Fruit fly (Drosophila melanogaster) whole organism, embryonic: ENCODE data around the gene SelT.

Source experiments
- Awh ChIP-seq: fragments of 200-800 bp; sonication (Bioruptor generic); IDR thresholded peaks from 2 replicates; pipeline ENCODE4, ENCODE4 v1.3.6; 2022; ENCODE audit warnings: missing biosample characterization, missing genetic modification characterization
- CG10654 ChIP-seq: fragments of 200-800 bp; sonication (Bioruptor generic); optimal IDR thresholded peaks from 2 replicates; lab custom pipeline; 2016; ENCODE audit warnings: missing biosample characterization, missing genetic modification characterization
- CG10979 ChIP-seq: fragments of 200-800 bp; sonication (Bioruptor generic); optimal IDR thresholded peaks from 2 replicates; lab custom pipeline; 2018; ENCODE audit warnings: missing biosample characterization, mild to moderate bottlenecking, missing genetic modification characterization, moderate library complexity
- CG11093 ChIP-seq: fragments of 200-800 bp; sonication (Bioruptor generic); IDR thresholded peaks from 3 replicates; pipeline ENCODE4 v1.3.6; 2022; ENCODE audit warnings: missing biosample characterization, missing genetic modification characterization
- CG11247 ChIP-seq: fragments of 200-800 bp; sonication (Bioruptor generic); IDR thresholded peaks from 2 replicates; pipeline ENCODE4 v1.3.6; 2022; ENCODE audit warnings: missing biosample characterization, missing genetic modification characterization
- CG11695 ChIP-seq: fragments of 200-800 bp; sonication (Bioruptor generic); IDR thresholded peaks from 3 replicates; pipeline ENCODE4 v1.3.6; 2022; ENCODE audit warnings: missing biosample characterization, missing genetic modification characterization
- CG1233 ChIP-seq: fragments of 200-800 bp; sonication (Bioruptor generic); optimal IDR thresholded peaks from 4 replicates; lab custom pipeline; 2018; ENCODE audit warnings: missing biosample characterization, mild to moderate bottlenecking, missing genetic modification characterization
- CG12659 ChIP-seq: fragments of 200-800 bp; sonication (Bioruptor generic); optimal IDR thresholded peaks from 3 replicates; lab custom pipeline; 2017; ENCODE audit warnings: mild to moderate bottlenecking, missing biosample characterization, missing genetic modification reagents, missing genetic modification characterization
- CG16863 ChIP-seq: fragments of 200-800 bp; sonication (Bioruptor generic); optimal IDR thresholded peaks from 3 replicates; lab custom pipeline; 2016; ENCODE audit warnings: missing biosample characterization, missing genetic modification characterization
- CG18011 ChIP-seq: fragments of 200-800 bp; sonication (Bioruptor generic); optimal IDR thresholded peaks from 2 replicates; lab custom pipeline; 2017; ENCODE audit warnings: missing biosample characterization, missing genetic modification characterization, mild to moderate bottlenecking, moderate library complexity, missing genotype
- CG32532 ChIP-seq: fragments of 200-800 bp; sonication (Bioruptor generic); IDR thresholded peaks from 2 replicates; pipeline ENCODE4 v1.3.6; 2022; ENCODE audit warnings: missing biosample characterization, missing genetic modification characterization
- CG3281 ChIP-seq: fragments of 200-800 bp; sonication (Bioruptor generic); optimal IDR thresholded peaks from 3 replicates; lab custom pipeline; 2017; ENCODE audit warnings: missing biosample characterization, mild to moderate bottlenecking, missing genetic modification characterization
- CG4730 ChIP-seq: fragments of 200-800 bp; sonication (Bioruptor generic); IDR thresholded peaks from 2 replicates; pipeline ENCODE4 v1.3.6; 2022; ENCODE audit warnings: missing biosample characterization, missing genetic modification characterization
- CG5180 ChIP-seq: fragments of 200-800 bp; sonication (Bioruptor generic); optimal IDR thresholded peaks from 3 replicates; lab custom pipeline; 2017; ENCODE audit warnings: missing biosample characterization, missing genetic modification characterization, mild to moderate bottlenecking, moderate library complexity, missing genetic modification reagents
- CG5953 ChIP-seq: fragments of 200-800 bp; sonication (Bioruptor generic); IDR thresholded peaks from 2 replicates; pipeline ENCODE4 v1.3.6; 2022; ENCODE audit warnings: missing biosample characterization, missing genetic modification characterization
- CG6689 ChIP-seq: fragments of 200-800 bp; sonication (Bioruptor generic); IDR thresholded peaks from 2 replicates; pipeline ENCODE4 v1.3.6; 2022; ENCODE audit warnings: missing biosample characterization, missing genetic modification characterization
- CG8089 ChIP-seq: fragments of 200-800 bp; sonication (Bioruptor generic); optimal IDR thresholded peaks from 3 replicates; lab custom pipeline; 2016; ENCODE audit warnings: missing biosample characterization, missing genetic modification characterization
- CG8924 ChIP-seq: fragments of 200-800 bp; optimal IDR thresholded peaks from 3 replicates; lab custom pipeline; 2019; ENCODE audit warnings: missing biosample characterization, mild to moderate bottlenecking, missing genetic modification characterization, moderate library complexity
- CTCF ChIP-seq: fragments of 200-800 bp; sonication (Bioruptor generic); optimal IDR thresholded peaks from 2 replicates; lab custom pipeline; 2017; ENCODE audit warnings: missing biosample characterization, mild to moderate bottlenecking, missing genetic modification characterization, moderate library complexity
- CkIIα-i1 ChIP-seq: fragments of 200-800 bp; sonication (Bioruptor generic); IDR thresholded peaks from 2 replicates; pipeline ENCODE4 v1.3.6; 2022; ENCODE audit warnings: missing biosample characterization, missing genetic modification characterization
- Dek ChIP-seq: fragments of 200-800 bp; sonication (Bioruptor generic); optimal IDR thresholded peaks from 3 replicates; lab custom pipeline; 2019; ENCODE audit warnings: missing biosample characterization, mild to moderate bottlenecking, missing genetic modification characterization, moderate library complexity
- Dfd ChIP-seq, 2 experiments: fragments of >200 bp; optimal IDR thresholded peaks; 2 replicates each; lab custom pipeline; 2017; ENCODE audit warnings: missing biosample characterization in 2 of 2, missing genetic modification characterization in 2 of 2
- Dll ChIP-seq: fragments of 200-800 bp; sonication (Bioruptor generic); IDR thresholded peaks from 4 replicates; pipeline ENCODE4 v1.3.6; 2022; ENCODE audit warnings: missing biosample characterization, missing genetic modification characterization; ENCODE audit not compliant: partially characterized antibody
- HHEX ChIP-seq: fragments of 200-800 bp; sonication (Bioruptor generic); optimal IDR thresholded peaks from 3 replicates; lab custom pipeline; 2017; ENCODE audit warnings: missing biosample characterization, mild to moderate bottlenecking, missing genetic modification characterization, missing genetic modification reagents
- Hand ChIP-seq: fragments of 200-800 bp; sonication (Bioruptor generic); optimal IDR thresholded peaks from 2 replicates; lab custom pipeline; 2017; ENCODE audit warnings: mild to moderate bottlenecking, missing biosample characterization, missing genetic modification reagents, missing genetic modification characterization
- Med ChIP-seq: fragments of 200-800 bp; sonication (Bioruptor generic); peaks from one replicate; lab custom pipeline; 2016; ENCODE audit warnings: missing biosample characterization, missing genetic modification characterization, mild to moderate bottlenecking, inconsistent platforms, moderate library complexity
- Oli ChIP-seq: fragments of 200-800 bp; sonication (Bioruptor generic); optimal IDR thresholded peaks from 2 replicates; lab custom pipeline; 2018; ENCODE audit warnings: missing biosample characterization, mild to moderate bottlenecking, missing genetic modification characterization, moderate library complexity
- Pdp1 ChIP-seq, 2 experiments: fragments of 200-800 bp; sonication (Bioruptor generic); optimal IDR thresholded peaks; 3 replicates each; lab custom pipeline; 2016; ENCODE audit warnings: missing biosample characterization in 2 of 2, missing genetic modification characterization in 2 of 2, mild to moderate bottlenecking in 1 of 2, moderate library complexity in 1 of 2
- Ravus ChIP-seq: fragments of 200-800 bp; sonication (Bioruptor generic); IDR thresholded peaks from 2 replicates; pipeline ENCODE4 v1.3.6; 2022; ENCODE audit warnings: missing biosample characterization, missing genetic modification characterization
- ac ChIP-seq: fragments of 200-800 bp; sonication (Bioruptor generic); optimal IDR thresholded peaks from 3 replicates; lab custom pipeline; 2017; ENCODE audit warnings: missing biosample characterization, mild to moderate bottlenecking, missing genetic modification characterization
- ash1 ChIP-seq: fragments of 200-800 bp; sonication (Bioruptor generic); optimal IDR thresholded peaks from 2 replicates; lab custom pipeline; 2018; ENCODE audit warnings: missing biosample characterization, mild to moderate bottlenecking, missing genetic modification characterization
- bigmax ChIP-seq: fragments of 200-800 bp; sonication (Bioruptor generic); optimal IDR thresholded peaks from 2 replicates; lab custom pipeline; 2018; ENCODE audit warnings: missing biosample characterization, mild to moderate bottlenecking, missing genetic modification characterization
- br ChIP-seq: fragments of >200 bp; optimal IDR thresholded peaks from 2 replicates; lab custom pipeline; 2017
- bsh ChIP-seq, 2 experiments: fragments of 200-800 bp; sonication (Bioruptor generic); optimal IDR thresholded peaks; 2 replicates each; lab custom pipeline; 2017 to 2018; ENCODE audit warnings: mild to moderate bottlenecking in 2 of 2, missing biosample characterization in 2 of 2, missing genetic modification characterization in 2 of 2, moderate library complexity in 1 of 2
- corto ChIP-seq: fragments of 200-800 bp; sonication (Bioruptor generic); optimal IDR thresholded peaks from 2 replicates; lab custom pipeline; 2016; ENCODE audit warnings: missing biosample characterization, mild to moderate bottlenecking, missing genetic modification characterization, moderate library complexity
- crc ChIP-seq: fragments of 200-800 bp; sonication (Bioruptor generic); optimal IDR thresholded peaks from 2 replicates; lab custom pipeline; 2016; ENCODE audit warnings: missing biosample characterization, missing genetic modification characterization
- croc ChIP-seq: fragments of 200-800 bp; sonication (Bioruptor generic); conservative IDR thresholded peaks from 3 replicates; pipeline ENCODE4 v1.3.6; 2022; ENCODE audit warnings: missing biosample characterization, missing genetic modification characterization
- emc ChIP-seq: fragments of 200-800 bp; sonication (Bioruptor generic); optimal IDR thresholded peaks from 2 replicates; lab custom pipeline; 2016; ENCODE audit warnings: missing biosample characterization, missing genetic modification characterization
- gcm ChIP-seq: fragments of 200-800 bp; sonication (Bioruptor generic); optimal IDR thresholded peaks from 2 replicates; lab custom pipeline; 2019; ENCODE audit warnings: missing biosample characterization, mild to moderate bottlenecking, missing genetic modification characterization, moderate library complexity
- ind ChIP-seq: fragments of 200-800 bp; sonication (Bioruptor generic); optimal IDR thresholded peaks from 3 replicates; lab custom pipeline; 2016; ENCODE audit warnings: missing biosample characterization, missing genetic modification characterization
- jumu ChIP-seq: fragments of 200-800 bp; sonication (Bioruptor generic); optimal IDR thresholded peaks from 3 replicates; lab custom pipeline; 2016; ENCODE audit warnings: missing biosample characterization, missing genetic modification characterization
- mirr ChIP-seq: fragments of 200-800 bp; sonication (Bioruptor generic); optimal IDR thresholded peaks from 3 replicates; lab custom pipeline; 2018; ENCODE audit warnings: missing biosample characterization, mild to moderate bottlenecking, missing genetic modification characterization
- pho ChIP-seq: fragments of 200-800 bp; sonication (Bioruptor generic); optimal IDR thresholded peaks from 2 replicates; lab custom pipeline; 2016; ENCODE audit warnings: missing biosample characterization, missing genetic modification characterization
- ranshi ChIP-seq: fragments of 200-800 bp; sonication (Bioruptor generic); IDR thresholded peaks from 2 replicates; pipeline ENCODE4 v1.3.6; 2022; ENCODE audit warnings: missing biosample characterization, missing genetic modification characterization
- run ChIP-seq: fragments of 200-800 bp; sonication (Bioruptor generic); optimal IDR thresholded peaks from 3 replicates; lab custom pipeline; 2018; ENCODE audit warnings: missing biosample characterization, mild to moderate bottlenecking, missing genetic modification characterization
- sens ChIP-seq: fragments of 200-800 bp; sonication (Bioruptor generic); peaks from one replicate; lab custom pipeline; 2016; ENCODE audit warnings: missing biosample characterization, missing genetic modification characterization
- sob ChIP-seq: fragments of 200-800 bp; sonication (Bioruptor generic); IDR thresholded peaks from 2 replicates; pipeline ENCODE4 v1.3.6; 2022; ENCODE audit warnings: missing biosample characterization, missing genetic modification characterization
- sug ChIP-seq: fragments of 200-800 bp; optimal IDR thresholded peaks from 2 replicates; lab custom pipeline; 2019; ENCODE audit warnings: missing biosample characterization, mild to moderate bottlenecking, missing genetic modification characterization, moderate library complexity
- zf30C ChIP-seq: fragments of 200-800 bp; sonication (Bioruptor generic); optimal IDR thresholded peaks from 3 replicates; lab custom pipeline; 2018; ENCODE audit warnings: missing biosample characterization, mild to moderate bottlenecking, missing genetic modification characterization
- zfh1 ChIP-seq: fragments of 200-800 bp; sonication (Bioruptor generic); IDR thresholded peaks from 3 replicates; pipeline ENCODE4 v1.3.6; 2022; ENCODE audit warnings: missing biosample characterization, missing genetic modification characterization

Gene SelT

DNA sequence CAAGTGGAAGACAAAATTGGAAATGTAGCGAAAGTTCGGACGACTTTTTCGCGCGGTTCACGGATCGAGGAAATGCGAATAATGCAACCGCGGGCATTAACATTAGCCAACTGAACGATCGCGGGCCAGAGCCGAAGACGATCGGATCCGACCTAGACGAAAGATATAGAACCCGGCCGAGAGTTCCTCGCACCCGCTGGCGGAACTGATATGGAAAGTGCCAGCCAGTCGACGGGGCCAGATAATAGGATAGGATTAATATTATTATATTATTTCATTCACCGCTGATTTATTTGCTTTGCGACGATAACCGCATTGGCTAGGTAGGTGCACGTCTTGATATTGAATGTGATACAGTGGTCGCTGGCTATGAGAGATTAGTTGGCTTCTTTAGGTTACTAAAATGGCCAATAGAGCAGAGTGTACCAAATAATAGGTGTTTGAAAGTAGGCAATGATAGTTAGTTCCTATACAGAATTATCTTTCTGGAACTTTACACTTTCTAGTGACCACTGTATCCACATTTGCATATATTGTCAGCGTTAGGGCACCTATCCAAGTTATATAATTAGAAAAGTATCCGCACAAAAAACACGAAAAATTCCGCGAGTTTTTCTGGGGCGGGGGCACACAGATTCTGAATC is 11.2 kb upstream of the SelT start (continued):
- TF ChIP-seq ind (GFP tag; lab: Kevin White, UChicago) (peak; percentile 83), CG1233 (GFP tag; lab: Kevin White, UChicago) (peak; percentile 16), Dll (GFP tag; lab: Robert Waterston, UW) (no peak), CG11093 (GFP tag; lab: Robert Waterston, UW) (peak; percentile 69), sug (peak; percentile 26), zfh1 (GFP tag; lab: Robert Waterston, UW) (peak; percentile 79), CG3281 (GFP tag; lab: Kevin White, UChicago) (peak; percentile 72), HHEX (peak; percentile 46), mirr (GFP tag; lab: Kevin White, UChicago) (peak; percentile 11), Hand (GFP tag; lab: Kevin White, UChicago) (peak; percentile 11), Dek (tag; lab: Kevin White, UChicago) (peak; percentile 42), CG12659 (peak; percentile 40), CG11695 (peak; percentile 59; the same call in 2 of the 3 replicates), CTCF (peak; percentile 26), corto (GFP tag; lab: Kevin White, UChicago) (peak; percentile 40), crc (GFP tag; lab: Kevin White, UChicago) (peak; percentile 32), Dfd (GFP tag; optimal IDR thresholded peaks at IDR 0.05; lab: Kevin White, UChicago) (no peak), sob (GFP tag; lab: Robert Waterston, UW) (peak; percentile 71), CG32532 (GFP tag; lab: Robert Waterston, UW) (peak; percentile 84), pho (GFP tag; lab: Kevin White, UChicago) (peak; percentile 2), br (no peak), ac (GFP tag; lab: Kevin White, UChicago) (no peak), CG5953 (0 out of 2 replicates have a peak, but pooled peaks have one; percentile 37), run (tag; lab: Kevin White, UChicago) (no peak), CG4730 (peak; percentile 49; the same call in 1 of the 2 replicates), croc (GFP tag; lab: Robert Waterston, UW) (peak; percentile 40; the same call in 1 of the 3 replicates), CG10979 (tag; lab: Kevin White, UChicago) (peak; percentile 61), bigmax (no peak), jumu (GFP tag; lab: Kevin White, UChicago) (peak; percentile 48), emc (peak; percentile 39), ash1 (GFP tag; lab: Kevin White, UChicago) (no peak), bsh (GFP tag; optimal IDR thresholded peaks at IDR 0.05; lab: Kevin White, UChicago) (peak; percentile 18 to 74), CG10654 (GFP tag; lab: Kevin White, UChicago) (peak; percentile 21), ranshi (GFP tag; lab: Robert Waterston, UW) (peak; percentile 70; the same call in 1 of the 2 replicates), CG8924 (peak; percentile 42), sens (GFP tag; lab: Kevin White, UChicago) (peak; percentile 95), Med (GFP tag; lab: Kevin White, UChicago) (peak; percentile 96), CG11247 (GFP tag; lab: Robert Waterston, UW) (peak; percentile 76), Awh (peak; percentile 56; the same call in 1 of the 2 replicates), Ravus (no peak; the same call in 1 of the 2 replicates), CG18011 (GFP tag; lab: Kevin White, UChicago) (no peak), Pdp1 (GFP tag; optimal IDR thresholded peaks at IDR 0.05; lab: Kevin White, UChicago) (peak; percentile 69 to 89), CG16863 (GFP tag; lab: Kevin White, UChicago) (peak; percentile 55), CkIIα-i1 (GFP tag; lab: Robert Waterston, UW) (no peak), CG5180 (GFP tag; lab: Kevin White, UChicago) (peak; percentile 22), CG6689 (GFP tag; lab: Robert Waterston, UW) (peak; percentile 76), Oli (tag; lab: Kevin White, UChicago) (peak; percentile 74), gcm (no peak), CG8089 (GFP tag; lab: Kevin White, UChicago) (no peak), zf30C (GFP tag; lab: Kevin White, UChicago) (no peak)
